Fruit fly (Drosophila melanogaster): ENCODE data around the gene CG11594.

CG11594 gene

DNA sequence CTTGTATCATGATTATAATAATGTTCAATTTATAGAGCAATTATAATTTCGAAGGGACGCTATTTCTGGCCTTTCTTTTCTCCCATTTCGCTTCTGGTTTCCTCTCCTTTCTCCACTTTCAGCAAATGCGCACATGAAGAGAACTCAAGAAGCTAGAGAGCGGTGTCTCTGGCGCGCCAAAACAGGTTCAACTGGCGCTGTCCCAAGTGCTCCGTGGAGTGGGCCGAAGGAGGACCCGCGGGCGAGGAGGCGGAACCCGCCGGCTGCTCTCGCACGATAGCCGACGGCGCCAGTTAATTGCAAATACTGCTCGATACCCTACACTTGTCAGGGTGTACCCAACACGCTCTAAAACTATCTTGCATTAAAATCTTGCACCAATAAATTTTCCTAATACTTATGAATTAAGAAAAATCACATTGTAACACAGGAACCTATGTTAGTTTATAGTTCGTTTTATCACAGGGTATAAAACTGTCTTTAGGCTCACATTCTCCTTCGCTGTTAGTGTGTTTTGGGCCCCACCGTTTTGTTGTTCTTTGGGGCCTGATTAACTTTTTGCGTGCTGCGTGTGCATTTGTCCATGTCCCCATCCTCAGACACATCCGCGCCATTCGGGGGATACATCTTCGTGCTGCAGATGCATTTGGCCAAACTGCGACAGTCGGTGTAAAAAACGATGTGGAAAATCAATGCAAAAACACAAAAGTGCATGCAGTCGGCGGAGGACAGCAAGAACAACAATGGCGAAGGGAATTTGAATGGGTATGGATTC is 44.6 kb upstream of the CG11594 start (continued):
- peak; percentile 26 for TF ChIP-seq B-H2 (GFP tag; optimal IDR thresholded peaks at IDR 0.05)
- TF ChIP-seq CG15269 (tag; optimal IDR thresholded peaks at IDR 0.05), result peak; percentile 92
- peak; percentile 84 for TF ChIP-seq nom (GFP tag; optimal IDR thresholded peaks at IDR 0.05)
- TF ChIP-seq CG2712 (tag; optimal IDR thresholded peaks at IDR 0.05), result no peak
- TF ChIP-seq CG43689 (GFP tag; IDR thresholded peaks at IDR 0.05), result peak; percentile 86
- TF ChIP-seq hbn (GFP tag; IDR thresholded peaks at IDR 0.05; ENCODE audit: partially characterized antibody), result no peak
- no peak for TF ChIP-seq tll (GFP tag; optimal IDR thresholded peaks at IDR 0.05)
- TF ChIP-seq sim (GFP tag; IDR thresholded peaks at IDR 0.05), result peak; percentile 72; the same call in 1 of the 2 replicates
- peak; percentile 79 for TF ChIP-seq CG8388 (GFP tag; optimal IDR thresholded peaks at IDR 0.05)
- TF ChIP-seq chif (GFP tag; optimal IDR thresholded peaks at IDR 0.05), result peak; percentile 90 to 91
- TF ChIP-seq gem (tag; optimal IDR thresholded peaks at IDR 0.05), result peak; percentile 90
- peak; percentile 72 for TF ChIP-seq CG4707 (GFP tag; optimal IDR thresholded peaks at IDR 0.05)
- TF ChIP-seq CG7556 (GFP tag; optimal IDR thresholded peaks at IDR 0.05), result peak; percentile 87
- peak; percentile 88 for TF ChIP-seq CoRest (tag; optimal IDR thresholded peaks at IDR 0.05)
- peak; percentile 30 for TF ChIP-seq CG7271 (tag; optimal IDR thresholded peaks at IDR 0.05)
- peak; percentile 94 for TF ChIP-seq Dbx (GFP tag; IDR thresholded peaks at IDR 0.05)
- TF ChIP-seq Atf3 (GFP tag; optimal IDR thresholded peaks at IDR 0.05), result peak; percentile 76
- peak; percentile 56 for TF ChIP-seq CG4360 (GFP tag; IDR thresholded peaks at IDR 0.05)
- peak; percentile 84 for TF ChIP-seq CG1024 (GFP tag; IDR thresholded peaks at IDR 0.05)
- no peak for TF ChIP-seq Dp (GFP tag; optimal IDR thresholded peaks at IDR 0.05)
- TF ChIP-seq Blimp-1 (GFP tag; optimal IDR thresholded peaks at IDR 0.05), result peak; percentile 76
- TF ChIP-seq Neu2 (GFP tag; optimal IDR thresholded peaks at IDR 0.05; ENCODE audit: borderline replicate concordance), result peak; percentile 36
- TF ChIP-seq trem (tag; optimal IDR thresholded peaks at IDR 0.05), result peak; percentile 13
- TF ChIP-seq Aef1 (GFP tag; IDR thresholded peaks at IDR 0.05), result peak; percentile 95
- TF ChIP-seq ken (GFP tag; IDR thresholded peaks at IDR 0.05), result peak; percentile 94
- TF ChIP-seq Pdp1 (GFP tag; optimal IDR thresholded peaks at IDR 0.05), result peak; percentile 83 to 88
- TF ChIP-seq CG14860 (GFP tag; IDR thresholded peaks at IDR 0.05; ENCODE audit: partially characterized antibody), result no peak
- TF ChIP-seq CG6683 (GFP tag; optimal IDR thresholded peaks at IDR 0.05), result peak; percentile 6
- TF ChIP-seq ewg (GFP tag; optimal IDR thresholded peaks at IDR 0.05), result peak; percentile 76
- peak; percentile 82 for TF ChIP-seq CG9215 (GFP tag; IDR thresholded peaks at IDR 0.05)
- peak; percentile 68 for TF ChIP-seq CG18011 (GFP tag; optimal IDR thresholded peaks at IDR 0.05)
- TF ChIP-seq Ets97D (GFP tag; optimal IDR thresholded peaks at IDR 0.05), result peak; percentile 53
- no peak for TF ChIP-seq Hr39 (optimal IDR thresholded peaks at IDR 0.05)
- peak; percentile 84 for TF ChIP-seq CG10209 (GFP tag; optimal IDR thresholded peaks at IDR 0.05)
- peak; percentile 36 for TF ChIP-seq CG10462 (GFP tag; optimal IDR thresholded peaks at IDR 0.05)
- TF ChIP-seq CG34224 (GFP tag; IDR thresholded peaks at IDR 0.05; ENCODE audit: partially characterized antibody), result no peak
- peak; percentile 58 for TF ChIP-seq p53 (GFP tag; optimal IDR thresholded peaks at IDR 0.05)
- TF ChIP-seq CG16815 (GFP tag; optimal IDR thresholded peaks at IDR 0.05), result peak; percentile 81
- TF ChIP-seq CG30020 (tag; optimal IDR thresholded peaks at IDR 0.05), result no peak
- peak; percentile 65 for TF ChIP-seq run (tag; optimal IDR thresholded peaks at IDR 0.05)
- TF ChIP-seq chn (GFP tag; optimal IDR thresholded peaks at IDR 0.05), result peak; percentile 90
- peak; percentile 82 for TF ChIP-seq CG17385 (GFP tag; optimal IDR thresholded peaks at IDR 0.05)
- TF ChIP-seq pho (GFP tag; optimal IDR thresholded peaks at IDR 0.05), result peak; percentile 85
- TF ChIP-seq Bgb (GFP tag; IDR thresholded peaks at IDR 0.05; ENCODE audit: partially characterized antibody), result no peak
- TF ChIP-seq CG34376 (GFP tag; optimal IDR thresholded peaks at IDR 0.05), result no peak
- TF ChIP-seq onecut (GFP tag; IDR thresholded peaks at IDR 0.05), result peak; percentile 75
- TF ChIP-seq inv (GFP tag; IDR thresholded peaks at IDR 0.05; ENCODE audit: partially characterized antibody), result no peak
- peak; percentile 56 for TF ChIP-seq sug (tag; optimal IDR thresholded peaks at IDR 0.05)

Measured in whole organism, embryonic.